Worm (Caenorhabditis elegans) whole organism, late embryonic: ENCODE results near the gene F19G12.9.
A peak's percentile ranks its signal among the peaks of the same experiment; 100 is the strongest.

Experiments
- F13H6.1 ChIP-seq: sonication (generic microtip); optimal IDR thresholded peaks from 2 replicates; lab custom pipeline; 2016; ENCODE audit warnings: missing genetic modification characterization, missing compliant biosample characterization
- K09A11.1 ChIP-seq: sonication (generic microtip); optimal IDR thresholded peaks from 2 replicates; lab custom pipeline; 2017; ENCODE audit warnings: antibody characterized with exemption, mild to moderate bottlenecking, missing genetic modification characterization, missing compliant biosample characterization; ENCODE audit not compliant: insufficient read depth
- ama-1 ChIP-seq: fragments of 150-350 bp; optimal IDR thresholded peaks from 2 replicates; lab custom pipeline; 2014
- ceh-18 ChIP-seq: sonication (generic microtip); optimal IDR thresholded peaks from 2 replicates; lab custom pipeline; 2016; ENCODE audit warnings: missing genetic modification characterization, missing compliant biosample characterization
- ceh-19 ChIP-seq: fragments of 200-800 bp; sonication (Bioruptor generic); optimal IDR thresholded peaks from 2 replicates; lab custom pipeline; 2018; ENCODE audit warnings: mild to moderate bottlenecking, missing genetic modification characterization, missing compliant biosample characterization
- ceh-30 ChIP-seq: fragments of 150-350 bp; optimal IDR thresholded peaks from 2 replicates; lab custom pipeline; 2014; ENCODE audit warnings: missing biosample characterization, missing genetic modification characterization
- ceh-48 ChIP-seq: sonication (generic microtip); optimal IDR thresholded peaks from 2 replicates; lab custom pipeline; 2016; ENCODE audit warnings: missing genetic modification characterization, inconsistent platforms, missing compliant biosample characterization
- che-1 ChIP-seq: sonication (generic microtip); optimal IDR thresholded peaks from 2 replicates; lab custom pipeline; 2016; ENCODE audit warnings: mild to moderate bottlenecking, missing genetic modification characterization, missing compliant biosample characterization
- dmd-4 ChIP-seq: sonication (generic microtip); optimal IDR thresholded peaks from 2 replicates; lab custom pipeline; 2016; ENCODE audit warnings: borderline replicate concordance, missing genetic modification characterization, missing compliant biosample characterization
- dve-1 ChIP-seq: sonication (generic microtip); optimal IDR thresholded peaks from 2 replicates; lab custom pipeline; 2017; ENCODE audit warnings: antibody characterized with exemption, mild to moderate bottlenecking, missing genetic modification characterization, missing compliant biosample characterization
- elt-4 ChIP-seq: sonication (generic microtip); optimal IDR thresholded peaks from 2 replicates; lab custom pipeline; 2016; ENCODE audit warnings: missing genetic modification characterization, missing compliant biosample characterization
- ets-4 ChIP-seq: sonication (generic microtip); optimal IDR thresholded peaks from 2 replicates; lab custom pipeline; 2016; ENCODE audit warnings: missing genetic modification characterization, missing compliant biosample characterization
- fax-1 ChIP-seq: sonication (generic microtip); optimal IDR thresholded peaks from 2 replicates; lab custom pipeline; 2016; ENCODE audit warnings: missing genotype, missing genetic modification characterization, missing compliant biosample characterization
- fkh-10 ChIP-seq: fragments of 150-350 bp; optimal IDR thresholded peaks from 2 replicates; lab custom pipeline; 2014; ENCODE audit warnings: missing biosample characterization, missing genetic modification reagents, missing genetic modification characterization
- hlh-30 ChIP-seq: sonication (generic microtip); optimal IDR thresholded peaks from 2 replicates; lab custom pipeline; 2017; ENCODE audit warnings: antibody characterized with exemption, missing genetic modification characterization, missing compliant biosample characterization; ENCODE audit not compliant: insufficient read depth
- lim-6 ChIP-seq: sonication (generic microtip); optimal IDR thresholded peaks from 2 replicates; lab custom pipeline; 2016; ENCODE audit warnings: missing genetic modification characterization, missing compliant biosample characterization
- lin-11 ChIP-seq: fragments of 200-800 bp; sonication (Bioruptor generic); optimal IDR thresholded peaks from 2 replicates; lab custom pipeline; 2018; ENCODE audit warnings: mild to moderate bottlenecking, missing genetic modification characterization, missing compliant biosample characterization
- mec-3 ChIP-seq: sonication (generic microtip); optimal IDR thresholded peaks from 2 replicates; lab custom pipeline; 2016; ENCODE audit warnings: borderline replicate concordance, missing genetic modification characterization, missing compliant biosample characterization
- nhr-11 ChIP-seq: fragments of 150-350 bp; optimal IDR thresholded peaks from 2 replicates; lab custom pipeline; 2014; ENCODE audit warnings: missing biosample characterization, missing genetic modification characterization
- pag-3 ChIP-seq: sonication (generic microtip); optimal IDR thresholded peaks from 2 replicates; lab custom pipeline; 2016; ENCODE audit warnings: missing compliant biosample characterization, missing genetic modification characterization, borderline replicate concordance
- pat-9 ChIP-seq: fragments of 200-800 bp; sonication (Bioruptor generic); optimal IDR thresholded peaks from 2 replicates; lab custom pipeline; 2018; ENCODE audit warnings: mild to moderate bottlenecking, missing genetic modification characterization, moderate library complexity, missing compliant biosample characterization
- pax-1 ChIP-seq: fragments of 150-350 bp; optimal IDR thresholded peaks from 2 replicates; lab custom pipeline; 2014; ENCODE audit warnings: missing biosample characterization, missing genetic modification characterization
- pha-2 ChIP-seq: sonication (generic microtip); optimal IDR thresholded peaks from 2 replicates; lab custom pipeline; 2017; ENCODE audit warnings: mild to moderate bottlenecking, missing genetic modification characterization, missing compliant biosample characterization
- pha-4 ChIP-seq: fragments of 150-350 bp; optimal IDR thresholded peaks from 2 replicates; lab custom pipeline; 2018; ENCODE audit warnings: missing biosample characterization, missing genetic modification reagents, missing genetic modification characterization
- pros-1 ChIP-seq: fragments of 150-350 bp; optimal IDR thresholded peaks from 2 replicates; lab custom pipeline; 2014; ENCODE audit warnings: missing biosample characterization, missing genetic modification reagents, missing genetic modification characterization
- sdc-2 ChIP-seq: sonication (generic microtip); optimal IDR thresholded peaks from 2 replicates; lab custom pipeline; 2016; ENCODE audit warnings: missing genotype, missing genetic modification characterization, missing compliant biosample characterization
- sox-2 ChIP-seq: fragments of 200-800 bp; sonication (Bioruptor generic); IDR thresholded peaks from 2 replicates; pipeline ENCODE4 v1.3.6; 2022; ENCODE audit warnings: missing genetic modification reagents, missing genetic modification characterization, missing compliant biosample characterization
- ttx-3 ChIP-seq: sonication (generic microtip); optimal IDR thresholded peaks from 2 replicates; lab custom pipeline; 2016; ENCODE audit warnings: missing genetic modification reagents, missing genetic modification characterization, missing compliant biosample characterization
- unc-42 ChIP-seq: sonication (generic microtip); optimal IDR thresholded peaks from 2 replicates; lab custom pipeline; 2016; ENCODE audit warnings: missing genotype, missing genetic modification characterization, missing compliant biosample characterization
- unc-86 ChIP-seq: sonication (generic microtip); optimal IDR thresholded peaks from 2 replicates; lab custom pipeline; 2016; ENCODE audit warnings: missing genetic modification characterization, missing compliant biosample characterization

F19G12.9 gene

DNA sequence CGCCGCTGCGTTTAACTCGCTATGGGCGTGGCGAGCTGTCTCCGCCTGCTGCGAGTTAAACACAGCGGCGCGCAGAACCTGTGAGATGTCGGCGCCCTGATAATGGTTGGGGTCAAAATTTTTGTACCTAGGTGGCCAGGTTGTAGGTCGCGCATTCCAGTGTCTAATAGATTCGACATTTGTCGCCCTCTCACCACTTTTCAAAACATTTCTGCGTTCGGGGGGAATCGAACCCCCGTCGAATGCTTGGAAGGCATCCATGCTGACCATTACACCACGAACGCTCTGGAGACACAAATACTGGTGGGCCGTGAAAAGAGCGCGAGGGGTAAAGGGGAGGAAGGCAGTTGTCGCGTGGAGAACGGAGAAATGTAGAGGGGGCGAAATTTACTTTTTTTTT lies 39.6 kb upstream of the F19G12.9 start (continued):
- TF ChIP-seq hlh-30 = peak; percentile 34
- peak; percentile 62 for TF ChIP-seq ets-4 (tag; lab: Kevin White, UChicago)
- peak; percentile 17 for TF ChIP-seq ceh-30 (tag; lab: Kevin White, UChicago)
- TF ChIP-seq sox-2 (GFP tag; lab: Robert Waterston, UW) = peak; percentile 57; the same call in 1 of the 2 replicates
- TF ChIP-seq fax-1 (tag; lab: Kevin White, UChicago) = peak; percentile 65
- no peak for TF ChIP-seq pha-4
- TF ChIP-seq unc-42 (tag; lab: Kevin White, UChicago) = peak; percentile 17
- no peak for TF ChIP-seq mec-3 (tag; lab: Kevin White, UChicago)
- TF ChIP-seq ama-1 = no peak
- TF ChIP-seq F13H6.1 (tag; lab: Kevin White, UChicago) = peak; percentile 58
- peak; percentile 76 for TF ChIP-seq lin-11 (tag; lab: Kevin White, UChicago)
- TF ChIP-seq dmd-4 (tag; lab: Kevin White, UChicago) = peak; percentile 79
- peak; percentile 90 for TF ChIP-seq ceh-19 (GFP tag; lab: Kevin White, UChicago)
- TF ChIP-seq pha-2 (tag; lab: Kevin White, UChicago) = peak; percentile 81
- peak; percentile 80 for TF ChIP-seq pat-9 (tag; lab: Kevin White, UChicago)
- TF ChIP-seq pax-1 (tag; lab: Kevin White, UChicago) = no peak
- no peak for TF ChIP-seq dve-1 (tag; lab: Kevin White, UChicago)

DNA sequence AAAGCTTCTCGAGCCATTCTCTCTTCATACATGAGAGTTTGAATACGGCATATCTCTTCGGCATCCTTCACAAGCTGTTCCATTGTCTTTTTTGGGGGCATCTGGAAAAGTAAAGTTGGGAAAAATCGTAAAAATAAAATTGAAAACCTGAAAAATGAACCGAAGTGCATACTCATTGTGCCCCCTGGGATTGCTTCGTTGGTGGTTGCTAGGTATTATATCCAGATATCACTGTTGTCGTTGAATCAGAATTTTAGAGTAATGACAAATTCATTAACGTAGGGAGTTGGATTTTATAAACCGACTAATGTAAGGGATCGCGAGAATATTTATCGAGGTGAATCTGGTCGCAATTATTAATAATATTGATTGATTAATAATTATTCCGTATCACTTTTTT lies 37.4 kb upstream of the F19G12.9 start, which contains the start of gene F56C3.10:
F56C3.10 (minus strand) TSS at position 101 of the 400 bp plus-strand sequence.
- TF ChIP-seq nhr-11 (tag; lab: Kevin White, UChicago) = no peak
- TF ChIP-seq ceh-18 (tag; lab: Kevin White, UChicago) = no peak
- TF ChIP-seq ama-1 = no peak
- TF ChIP-seq fkh-10 (GFP tag; lab: Kevin White, UChicago) = no peak

ce11 chrX:1383546-1383945 lies 35.5 kb upstream of the F19G12.9 start:
- TF ChIP-seq sdc-2 (tag; lab: Kevin White, UChicago) = peak; percentile 64
- no peak for TF ChIP-seq unc-86 (tag; lab: Kevin White, UChicago)
- TF ChIP-seq, all 69 proteins: peak for 1

ce11 chrX:1384538-1384937 lies 34.5 kb upstream of the F19G12.9 start, which contains the start of gene F56C3.8:
Gene F56C3.8 (minus strand): TSS chrX:1384638.
- TF ChIP-seq sox-2 (GFP tag; lab: Robert Waterston, UW) (no peak), K09A11.1 (tag; lab: Kevin White, UChicago) (no peak), lin-11 (tag; lab: Kevin White, UChicago) (no peak), lim-6 (no peak), elt-4 (tag; lab: Kevin White, UChicago) (no peak), nhr-11 (tag; lab: Kevin White, UChicago) (no peak), pros-1 (tag; lab: Kevin White, UChicago) (no peak), ttx-3 (tag; lab: Kevin White, UChicago) (no peak), pat-9 (tag; lab: Kevin White, UChicago) (no peak), ceh-48 (tag; lab: Kevin White, UChicago) (no peak), fax-1 (tag; lab: Kevin White, UChicago) (no peak), ceh-30 (tag; lab: Kevin White, UChicago) (no peak)

DNA sequence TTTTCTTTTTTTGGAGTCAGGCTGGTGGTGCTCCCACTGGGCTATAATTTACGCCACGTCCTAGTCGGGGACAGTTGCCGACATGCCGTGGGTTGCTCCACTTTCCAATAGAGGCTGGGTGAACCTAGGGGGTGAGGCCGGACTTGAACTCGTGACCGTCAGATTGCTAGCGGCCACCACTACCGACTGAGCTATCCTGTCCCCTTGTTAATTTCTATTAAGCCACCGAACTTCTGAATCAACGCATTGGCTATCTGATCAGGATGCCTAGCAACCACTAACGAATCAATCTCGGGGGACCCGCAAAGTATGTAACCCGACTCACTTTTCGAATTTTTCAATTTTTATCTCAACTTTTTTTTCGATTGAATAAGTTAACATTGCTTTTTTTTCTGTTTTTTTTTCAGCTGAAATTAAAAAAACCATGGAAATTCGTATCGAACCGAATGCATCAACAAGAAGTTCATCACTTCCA lies 32.1 kb upstream of the F19G12.9 start, which contains the start of gene F56C3.1:
F56C3.1 (plus strand) TSS at position 425 of the 475 bp plus-strand sequence.
- TF ChIP-seq dmd-4 (tag; lab: Kevin White, UChicago) (no peak), sdc-2 (tag; lab: Kevin White, UChicago) (peak; percentile 93), pha-4 (no peak), che-1 (no peak), pag-3 (no peak)
